Worm (Caenorhabditis elegans) whole organism, midembryonic: ENCODE data around the gene F41E7.2.

ENCODE experiments used
- T22C8.4 ChIP-seq: fragments of 200-800 bp; sonication (Bioruptor generic); IDR thresholded peaks from 2 replicates; pipeline ENCODE4 v1.3.6; 2022; ENCODE audit warnings: missing genetic modification characterization, missing compliant biosample characterization
- cog-1 ChIP-seq: sonication (generic microtip); optimal IDR thresholded peaks from 2 replicates; lab custom pipeline; 2016; ENCODE audit warnings: missing genetic modification characterization, missing compliant biosample characterization
- flt-1 ChIP-seq: fragments of 200-800 bp; sonication (Bioruptor generic); IDR thresholded peaks from 2 replicates; pipeline ENCODE4 v1.3.6; 2022; ENCODE audit warnings: missing genetic modification characterization, missing compliant biosample characterization
- klf-2 ChIP-seq: fragments of 200-800 bp; sonication (Bioruptor generic); conservative IDR thresholded peaks from 2 replicates; pipeline ENCODE4 v1.3.6; 2022; ENCODE audit warnings: missing genetic modification reagents, missing genetic modification characterization, missing compliant biosample characterization
- med-1 ChIP-seq: sonication (generic microtip); optimal IDR thresholded peaks from 2 replicates; lab custom pipeline; 2017; ENCODE audit warnings: missing genetic modification characterization, mild to moderate bottlenecking, missing compliant biosample characterization, antibody characterized with exemption, missing genetic modification reagents; ENCODE audit not compliant: insufficient read depth
- ref-1 ChIP-seq: fragments of 200-800 bp; sonication (Bioruptor generic); conservative IDR thresholded peaks from 2 replicates; pipeline ENCODE4 v1.3.6; 2022; ENCODE audit warnings: missing genetic modification reagents, missing genetic modification characterization, missing compliant biosample characterization
- tab-1 ChIP-seq: fragments of 200-800 bp; sonication (Bioruptor generic); IDR thresholded peaks from 2 replicates; pipeline ENCODE4 v1.3.6; 2022; ENCODE audit warnings: missing genetic modification characterization, missing compliant biosample characterization
- ztf-23 ChIP-seq: fragments of 200-800 bp; sonication (Bioruptor generic); IDR thresholded peaks from 2 replicates; pipeline ENCODE4 v1.3.6; 2022; ENCODE audit warnings: missing genetic modification reagents, missing genetic modification characterization, missing compliant biosample characterization
- ztf-29 ChIP-seq: fragments of 200-800 bp; sonication (Bioruptor generic); IDR thresholded peaks from 2 replicates; pipeline ENCODE4 v1.3.6; 2022; ENCODE audit warnings: missing genetic modification reagents, missing genetic modification characterization, missing compliant biosample characterization

Gene F41E7.2

DNA sequence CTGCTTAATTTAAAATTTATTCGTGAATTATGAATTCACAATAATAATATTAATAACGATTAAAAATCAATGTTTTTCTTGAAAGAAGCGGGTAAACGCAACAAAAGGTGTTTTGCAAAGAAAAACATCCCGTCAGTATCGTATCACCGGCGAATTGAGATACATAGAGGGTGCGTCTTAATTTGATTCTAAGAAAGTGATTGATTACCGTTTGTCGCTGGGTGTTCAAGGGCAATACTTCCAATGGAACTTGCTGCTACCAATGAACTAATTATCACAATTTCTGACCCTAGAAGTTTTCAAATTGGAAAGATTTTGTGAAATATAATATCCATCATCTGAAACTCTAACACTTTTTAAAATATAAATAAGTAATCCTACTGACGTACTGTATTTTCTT lies 27.9 kb upstream of the F41E7.2 start:
- TF ChIP-seq ztf-29 (GFP tag; lab: Robert Waterston, UW): no peak
- no peak for TF ChIP-seq flt-1 (GFP tag; lab: Robert Waterston, UW)
- no peak for TF ChIP-seq med-1 (GFP tag; lab: Kevin White, UChicago)
- TF ChIP-seq cog-1 (tag; lab: Kevin White, UChicago): no peak
- TF ChIP-seq T22C8.4 (GFP tag; lab: Robert Waterston, UW): no peak
- TF ChIP-seq klf-2: no peak
- no peak for TF ChIP-seq ztf-23 (GFP tag; lab: Robert Waterston, UW)
- no peak for TF ChIP-seq ref-1 (GFP tag; lab: Robert Waterston, UW)
- TF ChIP-seq tab-1: no peak

DNA sequence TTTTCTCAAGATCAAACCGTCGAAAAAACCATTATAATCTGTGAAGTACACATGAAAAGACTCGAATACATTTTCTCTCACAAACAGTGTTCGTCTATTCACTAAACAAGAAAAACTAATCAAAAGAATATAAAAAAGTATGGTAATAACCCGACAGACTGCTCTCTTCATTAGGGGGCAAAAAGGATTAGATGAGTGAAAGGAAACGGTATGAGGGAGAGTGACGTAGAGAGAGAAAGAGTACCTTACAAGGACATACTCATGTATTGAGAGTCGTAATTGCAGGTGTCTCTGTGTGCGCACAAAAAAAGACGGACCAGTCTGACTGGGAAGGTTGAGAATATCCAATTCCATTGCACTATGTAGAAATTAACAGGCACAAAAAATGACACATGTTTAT lies 23.8 kb upstream of the F41E7.2 start:
- TF ChIP-seq ref-1 (GFP tag; lab: Robert Waterston, UW) (no peak), ztf-23 (GFP tag; lab: Robert Waterston, UW) (no peak), flt-1 (GFP tag; lab: Robert Waterston, UW) (no peak)

DNA sequence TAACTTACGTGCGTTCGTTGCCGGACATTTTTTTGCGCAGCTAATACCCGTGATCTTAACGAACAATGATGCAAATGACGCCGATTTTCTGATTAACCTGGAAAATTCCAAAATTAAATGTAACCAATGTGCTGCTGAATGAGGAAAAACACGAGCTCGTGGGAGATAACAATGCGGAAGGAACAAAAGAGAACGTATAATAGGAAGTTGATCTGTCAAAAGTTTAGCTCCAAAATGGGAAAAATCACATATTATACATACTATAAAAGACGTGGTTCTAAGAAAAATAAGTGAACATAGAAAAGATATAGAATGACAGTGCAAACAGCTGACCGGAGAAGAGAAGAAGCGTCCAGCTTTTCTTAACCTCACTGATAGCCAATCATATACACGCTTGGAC lies 20.7 kb upstream of the F41E7.2 start, which contains the start of gene C14H10.2:
C14H10.2 (minus strand) TSS at position 101 of the 400 bp plus-strand sequence.
- no peak for TF ChIP-seq med-1 (GFP tag; lab: Kevin White, UChicago)
- TF ChIP-seq ztf-23 (GFP tag; lab: Robert Waterston, UW): no peak
- no peak for TF ChIP-seq klf-2
- TF ChIP-seq cog-1 (tag; lab: Kevin White, UChicago): no peak
- no peak for TF ChIP-seq flt-1 (GFP tag; lab: Robert Waterston, UW)
- TF ChIP-seq ref-1 (GFP tag; lab: Robert Waterston, UW): no peak
- TF ChIP-seq ztf-29 (GFP tag; lab: Robert Waterston, UW): no peak
- no peak for TF ChIP-seq T22C8.4 (GFP tag; lab: Robert Waterston, UW)
- no peak for TF ChIP-seq tab-1

DNA sequence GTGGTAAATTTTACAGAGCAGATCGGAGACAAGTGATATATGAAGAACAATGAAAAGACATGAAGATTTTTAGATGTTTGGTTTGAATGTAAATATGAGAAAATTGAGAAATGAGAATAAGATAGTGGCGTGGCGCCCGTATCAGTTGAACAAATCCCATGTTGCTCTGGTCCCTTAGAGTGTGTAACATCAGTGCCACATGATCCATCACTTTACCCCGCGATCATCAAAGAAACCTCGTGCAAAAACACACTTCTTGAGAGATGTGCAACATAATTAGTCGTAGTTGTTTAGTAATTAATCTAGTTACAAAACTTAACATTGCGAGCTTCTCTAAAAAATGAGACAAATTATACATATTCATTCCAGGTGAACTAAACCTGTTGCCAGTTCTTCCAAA lies 19.4 kb upstream of the F41E7.2 start:
- TF ChIP-seq ztf-29 (GFP tag; lab: Robert Waterston, UW): no peak
- no peak for TF ChIP-seq cog-1 (tag; lab: Kevin White, UChicago)
- TF ChIP-seq ztf-23 (GFP tag; lab: Robert Waterston, UW): no peak
- TF ChIP-seq flt-1 (GFP tag; lab: Robert Waterston, UW): no peak
- no peak for TF ChIP-seq tab-1
- no peak for TF ChIP-seq T22C8.4 (GFP tag; lab: Robert Waterston, UW)
- TF ChIP-seq med-1 (GFP tag; lab: Kevin White, UChicago): no peak
- no peak for TF ChIP-seq ref-1 (GFP tag; lab: Robert Waterston, UW)
- TF ChIP-seq klf-2: no peak

- no peak for TF ChIP-seq tab-1
- no peak for TF ChIP-seq ztf-23 (GFP tag; lab: Robert Waterston, UW)
- no peak for TF ChIP-seq med-1 (GFP tag; lab: Kevin White, UChicago)
Observed at ce11 chrX:10260035-10260434, 13.5 kb upstream of the F41E7.2 start, which contains the start of gene C32A9.1. Gene C32A9.1, minus strand, starts transcription at chrX:10260135.

ce11 chrX:10262299-10262698 lies 11.2 kb upstream of the F41E7.2 start:
- no peak for TF ChIP-seq med-1 (GFP tag; lab: Kevin White, UChicago)
- TF ChIP-seq cog-1 (tag; lab: Kevin White, UChicago): no peak
- TF ChIP-seq flt-1 (GFP tag; lab: Robert Waterston, UW): no peak
- no peak for TF ChIP-seq klf-2
- no peak for TF ChIP-seq ztf-23 (GFP tag; lab: Robert Waterston, UW)
- no peak for TF ChIP-seq tab-1
- no peak for TF ChIP-seq T22C8.4 (GFP tag; lab: Robert Waterston, UW)
- TF ChIP-seq ztf-29 (GFP tag; lab: Robert Waterston, UW): no peak
- TF ChIP-seq ref-1 (GFP tag; lab: Robert Waterston, UW): no peak

DNA sequence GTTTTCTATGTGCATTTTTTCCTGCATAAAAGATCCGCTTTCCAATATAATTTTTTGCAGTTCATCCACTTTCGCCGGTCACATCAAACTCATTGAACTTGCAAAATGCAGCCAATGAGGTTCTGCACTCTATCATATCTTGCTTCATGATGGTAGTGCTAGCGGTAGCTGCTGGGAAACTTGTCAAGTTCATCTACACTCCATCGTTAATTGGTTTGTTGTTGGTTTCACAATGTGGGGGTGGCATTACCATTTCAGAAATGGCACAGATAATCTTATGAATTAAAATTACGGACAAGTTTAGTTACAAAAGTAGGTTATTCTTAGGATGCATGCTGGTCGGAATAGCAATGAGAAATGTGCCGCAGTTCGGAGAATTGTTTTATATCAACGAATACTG lies 978 bp downstream of the F41E7.2 start:
- TF ChIP-seq ztf-23 (GFP tag; lab: Robert Waterston, UW): no peak
- TF ChIP-seq tab-1: no peak
- no peak for TF ChIP-seq med-1 (GFP tag; lab: Kevin White, UChicago)
- TF ChIP-seq T22C8.4 (GFP tag; lab: Robert Waterston, UW): no peak
- TF ChIP-seq flt-1 (GFP tag; lab: Robert Waterston, UW): no peak
- no peak for TF ChIP-seq ztf-29 (GFP tag; lab: Robert Waterston, UW)
- no peak for TF ChIP-seq cog-1 (tag; lab: Kevin White, UChicago)
- no peak for TF ChIP-seq klf-2
- no peak for TF ChIP-seq ref-1 (GFP tag; lab: Robert Waterston, UW)

ce11 chrX:10277118-10277517 lies 3.6 kb downstream of the F41E7.2 start:
- no peak for TF ChIP-seq tab-1
- no peak for TF ChIP-seq flt-1 (GFP tag; lab: Robert Waterston, UW)
- no peak for TF ChIP-seq cog-1 (tag; lab: Kevin White, UChicago)
- TF ChIP-seq med-1 (GFP tag; lab: Kevin White, UChicago): no peak
- no peak for TF ChIP-seq ztf-23 (GFP tag; lab: Robert Waterston, UW)
- TF ChIP-seq ref-1 (GFP tag; lab: Robert Waterston, UW): no peak
- no peak for TF ChIP-seq ztf-29 (GFP tag; lab: Robert Waterston, UW)
- no peak for TF ChIP-seq T22C8.4 (GFP tag; lab: Robert Waterston, UW)
- TF ChIP-seq klf-2: no peak

- TF ChIP-seq flt-1 (GFP tag; lab: Robert Waterston, UW) (no peak), tab-1 (no peak), ref-1 (GFP tag; lab: Robert Waterston, UW) (no peak), klf-2 (no peak), cog-1 (tag; lab: Kevin White, UChicago) (no peak), T22C8.4 (GFP tag; lab: Robert Waterston, UW) (no peak), ztf-29 (GFP tag; lab: Robert Waterston, UW) (no peak)
Observed at ce11 chrX:10279299-10279698, 5.8 kb downstream of the F41E7.2 start, which contains the start of gene slc-9B.1. Gene slc-9B.1, plus strand, starts transcription at chrX:10279599.

ce11 chrX:10285634-10286033 lies 12.1 kb downstream of the F41E7.2 start, which contains the start of gene npr-6:
Gene npr-6, minus strand, starts transcription at chrX:10285734.
- TF ChIP-seq ztf-23 (GFP tag; lab: Robert Waterston, UW) (no peak), cog-1 (tag; lab: Kevin White, UChicago) (no peak), klf-2 (no peak), tab-1 (no peak), flt-1 (GFP tag; lab: Robert Waterston, UW) (no peak), med-1 (GFP tag; lab: Kevin White, UChicago) (no peak), ztf-29 (GFP tag; lab: Robert Waterston, UW) (no peak), T22C8.4 (GFP tag; lab: Robert Waterston, UW) (no peak), ref-1 (GFP tag; lab: Robert Waterston, UW) (no peak)
